Worm (Caenorhabditis elegans): ENCODE measurements around the gene tsp-8.

The tsp-8 gene

DNA sequence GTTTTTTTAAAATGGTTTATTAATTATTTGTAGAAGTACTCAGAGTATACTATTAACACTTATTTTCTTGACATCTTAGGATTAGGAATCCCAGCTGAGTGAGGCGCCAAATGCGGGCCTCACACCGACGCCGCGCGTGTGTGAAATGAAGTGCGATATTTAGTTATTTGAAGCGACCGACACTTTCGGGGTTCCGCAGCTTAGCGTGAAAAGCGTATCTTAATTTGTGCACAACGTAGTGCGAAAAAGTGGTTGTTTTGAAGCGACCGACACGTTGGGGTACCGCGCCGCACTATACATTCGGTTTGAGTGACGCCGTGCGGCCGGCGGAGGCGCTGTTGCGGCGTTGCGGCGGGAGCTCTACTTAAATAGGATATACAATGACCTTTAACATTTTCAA, 24.4 kb downstream of the tsp-8 start:
- TF ChIP-seq ceh-16 (tag; optimal IDR thresholded peaks at IDR 0.05) (no peak), snpc-4 (tag; optimal IDR thresholded peaks at IDR 0.05) (peak; percentile 31), zag-1 (tag; optimal IDR thresholded peaks at IDR 0.05) (no peak)

DNA sequence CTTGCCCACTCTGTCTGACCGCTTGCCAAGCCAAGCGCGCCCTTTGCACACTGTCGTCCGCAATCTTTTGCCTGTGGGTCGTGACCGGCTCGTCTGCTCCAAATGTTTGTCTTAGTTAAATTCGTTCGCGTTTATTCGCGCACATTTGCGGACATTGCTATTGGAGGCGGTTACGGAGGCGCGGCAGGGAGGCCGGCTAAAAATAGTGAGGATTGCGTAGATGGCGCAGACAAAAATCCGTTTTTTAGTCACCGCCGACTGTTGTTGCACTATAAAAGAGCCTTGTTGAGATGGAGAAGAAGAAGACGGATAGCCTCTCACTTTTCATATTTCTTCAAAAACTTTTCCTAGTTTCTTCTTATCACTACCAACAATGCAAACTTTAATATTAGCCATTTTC, 27.8 kb downstream of the tsp-8 start, which contains the start of gene F40E10.5:
Gene F40E10.5, plus strand, starts transcription at position 301 of the 400 bp plus-strand sequence.
- TF ChIP-seq sma-9 (GFP tag; optimal IDR thresholded peaks at IDR 0.05): no peak
- TF ChIP-seq sma-9 (tag; optimal IDR thresholded peaks at IDR 0.05): no peak
- no peak for TF ChIP-seq lin-13 (GFP tag; optimal IDR thresholded peaks at IDR 0.05)
- TF ChIP-seq nhr-129 (tag; optimal IDR thresholded peaks at IDR 0.05): no peak
- TF ChIP-seq sem-4 (tag; optimal IDR thresholded peaks at IDR 0.05): no peak
- TF ChIP-seq ZK546.5 (tag; optimal IDR thresholded peaks at IDR 0.05): no peak

DNA sequence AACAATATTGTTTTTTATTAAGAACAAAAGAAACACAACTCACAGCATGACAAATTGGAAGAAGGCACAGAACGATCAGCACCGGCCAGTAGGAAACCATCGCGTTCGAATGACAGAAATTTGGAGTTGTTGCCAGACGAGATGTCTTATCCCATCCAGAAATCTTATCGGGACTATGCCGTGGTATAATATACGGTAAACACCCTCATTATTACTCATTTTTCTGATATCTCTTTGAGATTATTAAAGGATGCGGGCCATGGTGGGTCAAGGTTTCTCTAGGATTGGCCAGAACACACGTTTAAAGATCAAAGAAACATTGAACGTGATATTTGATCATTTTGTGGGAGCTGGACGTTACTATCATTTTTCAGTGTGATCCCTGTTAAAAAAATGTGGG, 29.4 kb downstream of the tsp-8 start, which contains the start of gene hch-1:
Gene hch-1, minus strand, starts transcription at position 112 of the 400 bp plus-strand sequence.
- no peak for TF ChIP-seq sma-3 (GFP tag; optimal IDR thresholded peaks at IDR 0.05)
- no peak for TF ChIP-seq elt-1 (tag; optimal IDR thresholded peaks at IDR 0.05)
- no peak for TF ChIP-seq alr-1 (tag; optimal IDR thresholded peaks at IDR 0.05)
- TF ChIP-seq F13H6.1 (tag; optimal IDR thresholded peaks at IDR 0.05): no peak
- no peak for TF ChIP-seq sma-9 (GFP tag; optimal IDR thresholded peaks at IDR 0.05)
- no peak for TF ChIP-seq sma-9 (tag; optimal IDR thresholded peaks at IDR 0.05)
- no peak for TF ChIP-seq ceh-82 (tag; optimal IDR thresholded peaks at IDR 0.05)
- TF ChIP-seq aly-2 (tag; optimal IDR thresholded peaks at IDR 0.05): no peak
- no peak for TF ChIP-seq nhr-11 (tag; optimal IDR thresholded peaks at IDR 0.05)
- TF ChIP-seq egl-27 (tag; optimal IDR thresholded peaks at IDR 0.05): no peak
- TF ChIP-seq nhr-6 (tag; optimal IDR thresholded peaks at IDR 0.05): no peak
- no peak for TF ChIP-seq ztf-4 (tag; optimal IDR thresholded peaks at IDR 0.05)
- TF ChIP-seq Y55F3AM.14 (GFP tag; optimal IDR thresholded peaks at IDR 0.05): no peak
- TF ChIP-seq unc-39 (tag; optimal IDR thresholded peaks at IDR 0.05): no peak
- no peak for TF ChIP-seq ZK546.5 (tag; optimal IDR thresholded peaks at IDR 0.05)

DNA sequence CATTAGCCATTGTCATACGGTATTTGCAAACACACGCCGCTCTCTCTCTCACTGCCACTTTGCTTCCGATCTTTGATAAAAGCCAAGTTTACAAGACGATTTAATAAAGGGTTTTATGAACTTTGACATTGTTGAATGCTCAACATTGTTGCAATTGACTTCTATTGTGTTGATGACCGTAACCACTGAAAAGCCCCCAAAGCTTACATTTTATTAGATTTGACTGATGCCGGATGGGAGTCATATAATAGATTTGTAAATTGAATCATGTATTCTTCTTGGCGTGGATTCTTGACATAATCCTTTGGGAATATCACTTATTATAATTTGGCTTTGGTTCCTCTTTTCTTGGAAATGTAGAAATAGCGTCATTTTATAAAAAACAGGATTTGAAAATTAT, 33.4 kb downstream of the tsp-8 start:
- TF ChIP-seq ztf-4 (tag; optimal IDR thresholded peaks at IDR 0.05): no peak
- TF ChIP-seq nhr-12 (tag; optimal IDR thresholded peaks at IDR 0.05): no peak
- TF ChIP-seq gmeb-1 (tag; optimal IDR thresholded peaks at IDR 0.05): no peak
- no peak for TF ChIP-seq nhr-129 (tag; optimal IDR thresholded peaks at IDR 0.05)
- no peak for TF ChIP-seq lsy-2 (tag; optimal IDR thresholded peaks at IDR 0.05)
- no peak for TF ChIP-seq aly-2 (tag; optimal IDR thresholded peaks at IDR 0.05)
- no peak for TF ChIP-seq nhr-23 (tag; optimal IDR thresholded peaks at IDR 0.05)
- TF ChIP-seq elt-1 (tag; optimal IDR thresholded peaks at IDR 0.05): no peak
- TF ChIP-seq ztf-1 (GFP tag; conservative IDR thresholded peaks at IDR 0.05): no peak
- no peak for TF ChIP-seq mdl-1 (tag; optimal IDR thresholded peaks at IDR 0.05)
- no peak for TF ChIP-seq dmd-4 (tag; optimal IDR thresholded peaks at IDR 0.05)
- no peak for TF ChIP-seq mab-5 (tag; optimal IDR thresholded peaks at IDR 0.05)
- no peak for TF ChIP-seq skn-1 (tag; optimal IDR thresholded peaks at IDR 0.05)
- TF ChIP-seq nhr-77 (tag; optimal IDR thresholded peaks at IDR 0.05): no peak

DNA sequence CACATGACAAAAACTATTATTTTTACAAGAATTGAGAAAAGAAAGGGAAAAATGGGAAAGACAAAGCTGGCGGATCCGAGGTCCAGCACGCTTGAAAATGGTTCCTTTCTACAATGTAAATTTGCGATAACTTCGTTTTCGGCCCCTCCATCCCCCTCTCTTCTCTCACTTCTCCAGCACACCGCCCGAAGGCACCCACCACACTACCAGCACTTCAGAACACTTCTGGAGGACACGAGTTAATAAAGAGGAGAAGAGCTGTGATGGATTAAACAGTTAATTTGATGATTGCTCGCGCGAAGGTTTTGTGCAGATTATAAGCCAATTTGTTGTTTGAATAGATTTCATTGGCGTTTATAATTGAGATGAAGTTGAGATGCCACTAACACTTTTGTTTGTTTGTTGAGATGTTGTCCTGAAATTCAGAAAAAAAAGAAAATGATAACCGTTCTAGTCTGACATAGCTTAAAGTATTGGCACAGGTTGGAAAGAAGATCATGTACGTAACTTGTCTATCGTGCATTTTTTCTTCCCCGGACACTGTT, 34.6 kb downstream of the tsp-8 start:
- TF ChIP-seq ceh-82 (tag; optimal IDR thresholded peaks at IDR 0.05) (no peak), C34F6.9 (tag; optimal IDR thresholded peaks at IDR 0.05) (no peak), aly-2 (tag; optimal IDR thresholded peaks at IDR 0.05) (no peak), elt-3 (tag; optimal IDR thresholded peaks at IDR 0.05) (no peak), nhr-11 (tag; optimal IDR thresholded peaks at IDR 0.05) (no peak), sma-9 (GFP tag; optimal IDR thresholded peaks at IDR 0.05) (no peak), sma-9 (tag; optimal IDR thresholded peaks at IDR 0.05) (no peak), gmeb-1 (tag; optimal IDR thresholded peaks at IDR 0.05) (no peak), nhr-21 (tag; optimal IDR thresholded peaks at IDR 0.05) (no peak), skn-1 (tag; optimal IDR thresholded peaks at IDR 0.05) (no peak), R02D3.7 (tag; optimal IDR thresholded peaks at IDR 0.05) (no peak), lsy-2 (tag; optimal IDR thresholded peaks at IDR 0.05) (no peak), ztf-11 (tag; optimal IDR thresholded peaks at IDR 0.05) (no peak), blmp-1 (tag; optimal IDR thresholded peaks at IDR 0.05; ENCODE audit: insufficient read depth) (no peak), F13H6.1 (tag; optimal IDR thresholded peaks at IDR 0.05) (no peak)

All from whole organism, L2 larva.